Worm (Caenorhabditis elegans) whole organism, L2 larva: ENCODE data around the gene srx-16.

Experiments used
- C34F6.9 ChIP-seq: fragments of 150-350 bp; optimal IDR thresholded peaks from 2 replicates; lab custom pipeline; 2014; ENCODE audit warnings: missing biosample characterization, missing genetic modification characterization
- F13H6.1 ChIP-seq: sonication (generic microtip); optimal IDR thresholded peaks from 2 replicates; lab custom pipeline; 2016; ENCODE audit warnings: missing genetic modification characterization, missing compliant biosample characterization
- Y55F3AM.14 ChIP-seq: fragments of 200-800 bp; sonication (Bioruptor generic); optimal IDR thresholded peaks from 2 replicates; lab custom pipeline; 2018; ENCODE audit warnings: mild to moderate bottlenecking, missing genetic modification characterization, missing compliant biosample characterization
- ZK546.5 ChIP-seq: sonication (generic microtip); optimal IDR thresholded peaks from 2 replicates; lab custom pipeline; 2017; ENCODE audit warnings: missing biosample characterization, missing genetic modification characterization
- ama-1 ChIP-seq: fragments of 150-350 bp; optimal IDR thresholded peaks from 2 replicates; lab custom pipeline; 2018; ENCODE audit warnings: inconsistent platforms
- blmp-1 ChIP-seq: sonication (generic microtip); optimal IDR thresholded peaks from 2 replicates; lab custom pipeline; 2017; ENCODE audit warnings: missing genetic modification characterization, mild to moderate bottlenecking, missing compliant biosample characterization, antibody characterized with exemption, moderate library complexity; ENCODE audit not compliant: insufficient read depth
- ceh-16 ChIP-seq: fragments of 150-350 bp; optimal IDR thresholded peaks from 2 replicates; lab custom pipeline; 2014; ENCODE audit warnings: missing biosample characterization, missing genetic modification characterization
- ceh-82 ChIP-seq: fragments of 150-350 bp; optimal IDR thresholded peaks from 2 replicates; lab custom pipeline; 2014; ENCODE audit warnings: missing biosample characterization, missing genetic modification characterization
- crh-2 ChIP-seq: sonication (generic microtip); optimal IDR thresholded peaks from 2 replicates; lab custom pipeline; 2017; ENCODE audit warnings: missing biosample characterization, missing genetic modification characterization
- egl-27 ChIP-seq: sonication (generic microtip); optimal IDR thresholded peaks from 3 replicates; lab custom pipeline; 2017; ENCODE audit warnings: missing biosample characterization, missing genetic modification reagents, missing genetic modification characterization
- elt-3 ChIP-seq: sonication (generic microtip); optimal IDR thresholded peaks from 2 replicates; lab custom pipeline; 2017; ENCODE audit warnings: missing biosample characterization, missing genetic modification characterization
- fos-1 ChIP-seq: fragments of 150-350 bp; optimal IDR thresholded peaks from 2 replicates; lab custom pipeline; 2014; ENCODE audit warnings: missing biosample characterization, missing genetic modification characterization
- gmeb-1 ChIP-seq: fragments of 150-350 bp; optimal IDR thresholded peaks from 2 replicates; lab custom pipeline; 2014; ENCODE audit warnings: missing biosample characterization, missing genetic modification characterization
- lin-11 ChIP-seq: fragments of 150-350 bp; sonication (generic microtip); optimal IDR thresholded peaks from 2 replicates; lab custom pipeline; 2014; ENCODE audit warnings: missing biosample characterization, missing genetic modification characterization, inconsistent platforms, mixed read lengths
- mab-5 ChIP-seq: fragments of 150-350 bp; optimal IDR thresholded peaks from 2 replicates; lab custom pipeline; 2014; ENCODE audit warnings: missing biosample characterization, missing genetic modification characterization
- mbf-1 ChIP-seq: sonication (generic microtip); optimal IDR thresholded peaks from 2 replicates; lab custom pipeline; 2017; ENCODE audit warnings: missing biosample characterization, missing genetic modification characterization
- mdl-1 ChIP-seq, 2 experiments: fragments of 150-350 bp in 1 of 2; sonication (generic microtip) in 1 of 2; optimal IDR thresholded peaks; 2 replicates each; lab custom pipeline; 2017; ENCODE audit warnings: missing biosample characterization in 2 of 2, missing genetic modification characterization in 2 of 2
- nhr-10 ChIP-seq: sonication (generic microtip); optimal IDR thresholded peaks from 2 replicates; lab custom pipeline; 2017; ENCODE audit warnings: missing biosample characterization, missing genetic modification characterization
- nhr-12 ChIP-seq: fragments of 150-350 bp; optimal IDR thresholded peaks from 2 replicates; lab custom pipeline; 2014; ENCODE audit warnings: missing biosample characterization, missing genetic modification characterization
- nhr-129 ChIP-seq: fragments of 150-350 bp; optimal IDR thresholded peaks from 2 replicates; lab custom pipeline; 2014; ENCODE audit warnings: missing biosample characterization, missing genetic modification characterization
- nhr-21 ChIP-seq: fragments of 150-350 bp; optimal IDR thresholded peaks from 2 replicates; lab custom pipeline; 2014; ENCODE audit warnings: missing biosample characterization, missing genetic modification characterization
- nhr-237 ChIP-seq: fragments of 150-350 bp; optimal IDR thresholded peaks from 2 replicates; lab custom pipeline; 2014; ENCODE audit warnings: missing biosample characterization, missing genetic modification characterization
- nhr-25 ChIP-seq: fragments of 150-350 bp; sonication (generic microtip); optimal IDR thresholded peaks from 3 replicates; lab custom pipeline; 2014; ENCODE audit warnings: missing biosample characterization, missing genetic modification characterization
- sem-4 ChIP-seq: fragments of 150-350 bp; optimal IDR thresholded peaks from 2 replicates; lab custom pipeline; 2014; ENCODE audit warnings: missing biosample characterization, missing genetic modification reagents, missing genetic modification characterization
- sma-3 ChIP-seq: sonication (generic microtip); optimal IDR thresholded peaks from 2 replicates; lab custom pipeline; 2016; ENCODE audit warnings: missing genetic modification reagents, missing genetic modification characterization, missing compliant biosample characterization
- sma-9 ChIP-seq, 2 experiments: fragments of 150-350 bp in 1 of 2; sonication (generic microtip) in 1 of 2; optimal IDR thresholded peaks; 2 replicates each; lab custom pipeline; 2014 to 2016; ENCODE audit warnings: missing genetic modification characterization in 2 of 2, mild to moderate bottlenecking in 1 of 2, missing biosample characterization in 1 of 2, missing compliant biosample characterization in 1 of 2, missing genetic modification reagents in 1 of 2, moderate library complexity in 1 of 2
- snpc-4 ChIP-seq: fragments of 150-350 bp; optimal IDR thresholded peaks from 2 replicates; lab custom pipeline; 2014; ENCODE audit warnings: missing biosample characterization, missing genetic modification characterization
- unc-55 ChIP-seq: fragments of 150-350 bp; sonication (generic microtip); optimal IDR thresholded peaks from 3 replicates; lab custom pipeline; 2014; ENCODE audit warnings: missing biosample characterization, missing genetic modification reagents, missing genetic modification characterization
- unc-62 ChIP-seq: fragments of 150-350 bp; optimal IDR thresholded peaks from 2 replicates; lab custom pipeline; 2014; ENCODE audit warnings: missing biosample characterization, missing genetic modification reagents, missing genetic modification characterization
- zag-1 ChIP-seq: fragments of 150-350 bp; optimal IDR thresholded peaks from 2 replicates; lab custom pipeline; 2014; ENCODE audit warnings: missing biosample characterization, missing genetic modification characterization
- ztf-11 ChIP-seq: sonication (generic microtip); optimal IDR thresholded peaks from 2 replicates; lab custom pipeline; 2017; ENCODE audit warnings: missing biosample characterization, missing genetic modification characterization
- ztf-4 ChIP-seq: fragments of 150-350 bp; optimal IDR thresholded peaks from 2 replicates; lab custom pipeline; 2014; ENCODE audit warnings: missing biosample characterization, missing genetic modification characterization

Gene srx-16

ce11 chrV:6993999-6994398 lies 17.9 kb downstream of the srx-16 start (continued):
- TF ChIP-seq crh-2 (tag; lab: Kevin White, UChicago) (peak; percentile 86), nhr-25 (tag; lab: Kevin White, UChicago) (peak; percentile 46), elt-3 (no peak), unc-62 (GFP tag; lab: Kevin White, UChicago) (no peak), C34F6.9 (no peak), snpc-4 (tag; lab: Kevin White, UChicago) (no peak), ztf-11 (tag; lab: Kevin White, UChicago) (no peak), F13H6.1 (tag; lab: Kevin White, UChicago) (peak; percentile 63)

- TF ChIP-seq mbf-1 (tag; lab: Kevin White, UChicago), result no peak
- TF ChIP-seq sma-9 (GFP tag; optimal IDR thresholded peaks at IDR 0.05; lab: Kevin White, UChicago), result peak; percentile 27
- no peak for TF ChIP-seq sma-9 (tag; optimal IDR thresholded peaks at IDR 0.05; lab: Kevin White, UChicago)
- TF ChIP-seq fos-1, result peak; percentile 13
Observed at ce11 chrV:6997041-6997552, 20.9 kb downstream of the srx-16 start, which contains the start of gene nhr-107. Gene nhr-107 (minus strand): TSS chrV:6997091.

ce11 chrV:6998303-6998884 lies 22.2 kb downstream of the srx-16 start, which contains the start of gene nhr-42:
Gene nhr-42 (plus strand): TSS chrV:6998819.
- TF ChIP-seq gmeb-1 (tag; lab: Kevin White, UChicago) (no peak), nhr-25 (tag; lab: Kevin White, UChicago) (peak; percentile 60), mdl-1 (tag; optimal IDR thresholded peaks at IDR 0.05; lab: Kevin White, UChicago) (peak; percentile 2 to 20), nhr-129 (peak; percentile 16), F13H6.1 (tag; lab: Kevin White, UChicago) (peak; percentile 5), C34F6.9 (peak; percentile 51), sma-9 (GFP tag; optimal IDR thresholded peaks at IDR 0.05; lab: Kevin White, UChicago) (peak; percentile 55), sma-9 (tag; optimal IDR thresholded peaks at IDR 0.05; lab: Kevin White, UChicago) (no peak), blmp-1 (tag; lab: Kevin White, UChicago) (no peak), crh-2 (tag; lab: Kevin White, UChicago) (peak; percentile 33), ceh-16 (tag; lab: Kevin White, UChicago) (no peak), sma-3 (GFP tag; lab: Kevin White, UChicago) (peak; percentile 37)

ce11 chrV:7000734-7001133 lies 24.6 kb downstream of the srx-16 start:
- no peak for TF ChIP-seq egl-27 (tag; lab: Kevin White, UChicago)
- no peak for TF ChIP-seq ztf-4 (tag; lab: Kevin White, UChicago)
- no peak for TF ChIP-seq F13H6.1 (tag; lab: Kevin White, UChicago)
- no peak for TF ChIP-seq nhr-21 (tag; lab: Kevin White, UChicago)
- no peak for TF ChIP-seq elt-3
- TF ChIP-seq mdl-1 (tag; optimal IDR thresholded peaks at IDR 0.05; lab: Kevin White, UChicago), result no peak
- TF ChIP-seq mab-5, result no peak
- no peak for TF ChIP-seq unc-55
- TF ChIP-seq ama-1 (lab: Kevin White, UChicago), result no peak
- no peak for TF ChIP-seq zag-1 (tag; lab: Kevin White, UChicago)
- TF ChIP-seq nhr-12 (tag; lab: Kevin White, UChicago), result no peak
- no peak for TF ChIP-seq ceh-82 (tag; lab: Kevin White, UChicago)
- TF ChIP-seq gmeb-1 (tag; lab: Kevin White, UChicago), result no peak
- no peak for TF ChIP-seq sma-9 (GFP tag; optimal IDR thresholded peaks at IDR 0.05; lab: Kevin White, UChicago)
- no peak for TF ChIP-seq sma-9 (tag; optimal IDR thresholded peaks at IDR 0.05; lab: Kevin White, UChicago)
- no peak for TF ChIP-seq lin-11 (tag; lab: Kevin White, UChicago)
- no peak for TF ChIP-seq crh-2 (tag; lab: Kevin White, UChicago)
- no peak for TF ChIP-seq Y55F3AM.14 (GFP tag; lab: Kevin White, UChicago)

ce11 chrV:7003850-7004249 lies 27.7 kb downstream of the srx-16 start, which contains the start of gene srab-4:
Gene srab-4 (plus strand): TSS chrV:7004150.
- TF ChIP-seq nhr-12 (tag; lab: Kevin White, UChicago) (no peak), nhr-129 (no peak), fos-1 (no peak), nhr-10 (no peak), ama-1 (lab: Kevin White, UChicago) (no peak), ceh-16 (tag; lab: Kevin White, UChicago) (no peak), nhr-237 (tag; lab: Kevin White, UChicago) (no peak), ZK546.5 (no peak), sem-4 (tag; lab: Kevin White, UChicago) (no peak)
